Worm (Caenorhabditis elegans): Measurements from ENCODE around the gene srlf-13.

DNA sequence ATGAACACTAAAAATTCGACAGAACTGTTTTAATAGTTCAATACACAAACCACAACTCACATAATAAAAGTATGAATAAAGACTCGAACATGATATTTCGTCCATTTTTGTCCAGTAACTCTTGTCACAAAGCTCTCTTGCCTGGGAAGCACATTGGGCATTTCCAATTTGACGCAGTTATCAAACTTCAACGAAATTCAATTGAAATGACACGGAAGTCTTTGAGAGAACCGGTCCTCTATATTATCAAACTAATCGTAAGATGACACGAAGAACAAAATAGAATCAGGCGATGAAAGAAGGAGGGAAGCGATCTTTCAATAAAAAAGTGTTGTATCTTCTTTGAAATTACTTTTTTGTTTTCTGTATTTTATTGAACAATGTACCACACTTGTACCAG, 41.4 kb downstream of the srlf-13 start, which contains the start of gene T11G6.3:
- TF ChIP-seq madf-8 (GFP tag; conservative IDR thresholded peaks at IDR 0.05): no peak
- TF ChIP-seq snpc-4 (GFP tag; optimal IDR thresholded peaks at IDR 0.05): no peak
- TF ChIP-seq snpc-4 (tag; optimal IDR thresholded peaks at IDR 0.05): no peak
- no peak for TF ChIP-seq unc-62 (GFP tag; optimal IDR thresholded peaks at IDR 0.05)
- no peak for TF ChIP-seq lin-35 (GFP tag; optimal IDR thresholded peaks at IDR 0.05)
- TF ChIP-seq repo-1 (tag; optimal IDR thresholded peaks at IDR 0.05): no peak
- no peak for TF ChIP-seq ama-1 (optimal IDR thresholded peaks at IDR 0.05)
- no peak for TF ChIP-seq ama-1 (GFP tag; optimal IDR thresholded peaks at IDR 0.05)
- no peak for TF ChIP-seq B0336.3 (GFP tag; IDR thresholded peaks at IDR 0.05)

Measured in whole organism, young adult.